Worm (Caenorhabditis elegans) whole organism, L2 larva: ENCODE measurements around the gene H06A10.1.

Experiments used
- C34F6.9 ChIP-seq: fragments of 150-350 bp; optimal IDR thresholded peaks from 2 replicates; lab custom pipeline; 2014; ENCODE audit warnings: missing biosample characterization, missing genetic modification characterization
- F13H6.1 ChIP-seq: sonication (generic microtip); optimal IDR thresholded peaks from 2 replicates; lab custom pipeline; 2016; ENCODE audit warnings: missing genetic modification characterization, missing compliant biosample characterization
- R02D3.7 ChIP-seq: fragments of 150-350 bp; optimal IDR thresholded peaks from 2 replicates; lab custom pipeline; 2014; ENCODE audit warnings: missing biosample characterization, missing genetic modification characterization
- Y55F3AM.14 ChIP-seq: fragments of 200-800 bp; sonication (Bioruptor generic); optimal IDR thresholded peaks from 2 replicates; lab custom pipeline; 2018; ENCODE audit warnings: mild to moderate bottlenecking, missing genetic modification characterization, missing compliant biosample characterization
- ZK546.5 ChIP-seq: sonication (generic microtip); optimal IDR thresholded peaks from 2 replicates; lab custom pipeline; 2017; ENCODE audit warnings: missing biosample characterization, missing genetic modification characterization
- alr-1 ChIP-seq: fragments of 150-350 bp; optimal IDR thresholded peaks from 2 replicates; lab custom pipeline; 2014; ENCODE audit warnings: missing biosample characterization, missing genetic modification characterization
- aly-2 ChIP-seq: fragments of 150-350 bp; optimal IDR thresholded peaks from 2 replicates; lab custom pipeline; 2014; ENCODE audit warnings: missing biosample characterization, missing genetic modification characterization
- ama-1 ChIP-seq: fragments of 150-350 bp; optimal IDR thresholded peaks from 2 replicates; lab custom pipeline; 2018; ENCODE audit warnings: inconsistent platforms
- blmp-1 ChIP-seq: sonication (generic microtip); optimal IDR thresholded peaks from 2 replicates; lab custom pipeline; 2017; ENCODE audit warnings: missing genetic modification characterization, mild to moderate bottlenecking, missing compliant biosample characterization, antibody characterized with exemption, moderate library complexity; ENCODE audit not compliant: insufficient read depth
- ceh-16 ChIP-seq: fragments of 150-350 bp; optimal IDR thresholded peaks from 2 replicates; lab custom pipeline; 2014; ENCODE audit warnings: missing biosample characterization, missing genetic modification characterization
- ceh-82 ChIP-seq: fragments of 150-350 bp; optimal IDR thresholded peaks from 2 replicates; lab custom pipeline; 2014; ENCODE audit warnings: missing biosample characterization, missing genetic modification characterization
- crh-2 ChIP-seq: sonication (generic microtip); optimal IDR thresholded peaks from 2 replicates; lab custom pipeline; 2017; ENCODE audit warnings: missing biosample characterization, missing genetic modification characterization
- dmd-4 ChIP-seq: sonication (generic microtip); optimal IDR thresholded peaks from 2 replicates; lab custom pipeline; 2017; ENCODE audit warnings: missing biosample characterization, missing genetic modification characterization
- egl-27 ChIP-seq: sonication (generic microtip); optimal IDR thresholded peaks from 3 replicates; lab custom pipeline; 2017; ENCODE audit warnings: missing biosample characterization, missing genetic modification reagents, missing genetic modification characterization
- elt-1 ChIP-seq: fragments of 150-350 bp; optimal IDR thresholded peaks from 2 replicates; lab custom pipeline; 2014; ENCODE audit warnings: missing biosample characterization, missing genetic modification characterization
- elt-3 ChIP-seq: sonication (generic microtip); optimal IDR thresholded peaks from 2 replicates; lab custom pipeline; 2017; ENCODE audit warnings: missing biosample characterization, missing genetic modification characterization
- fos-1 ChIP-seq: fragments of 150-350 bp; optimal IDR thresholded peaks from 2 replicates; lab custom pipeline; 2014; ENCODE audit warnings: missing biosample characterization, missing genetic modification characterization
- gmeb-1 ChIP-seq: fragments of 150-350 bp; optimal IDR thresholded peaks from 2 replicates; lab custom pipeline; 2014; ENCODE audit warnings: missing biosample characterization, missing genetic modification characterization
- lin-11 ChIP-seq: fragments of 150-350 bp; sonication (generic microtip); optimal IDR thresholded peaks from 2 replicates; lab custom pipeline; 2014; ENCODE audit warnings: missing biosample characterization, missing genetic modification characterization, inconsistent platforms, mixed read lengths
- lin-13 ChIP-seq: fragments of 150-350 bp; optimal IDR thresholded peaks from 2 replicates; lab custom pipeline; 2014; ENCODE audit warnings: missing biosample characterization, missing genetic modification reagents, missing genetic modification characterization
- lin-39 ChIP-seq: fragments of 150-350 bp; optimal IDR thresholded peaks from 2 replicates; lab custom pipeline; 2014; ENCODE audit warnings: missing biosample characterization, missing genetic modification reagents, missing genetic modification characterization
- lsy-2 ChIP-seq, 2 experiments: fragments of 150-350 bp in 1 of 2; sonication (generic microtip) in 1 of 2; optimal IDR thresholded peaks; 2 replicates each; lab custom pipeline; 2014 to 2017; ENCODE audit warnings: missing biosample characterization in 2 of 2, missing genetic modification characterization in 2 of 2
- mab-5 ChIP-seq: fragments of 150-350 bp; optimal IDR thresholded peaks from 2 replicates; lab custom pipeline; 2014; ENCODE audit warnings: missing biosample characterization, missing genetic modification characterization
- mbf-1 ChIP-seq: sonication (generic microtip); optimal IDR thresholded peaks from 2 replicates; lab custom pipeline; 2017; ENCODE audit warnings: missing biosample characterization, missing genetic modification characterization
- mdl-1 ChIP-seq, 2 experiments: fragments of 150-350 bp in 1 of 2; sonication (generic microtip) in 1 of 2; optimal IDR thresholded peaks; 2 replicates each; lab custom pipeline; 2017; ENCODE audit warnings: missing biosample characterization in 2 of 2, missing genetic modification characterization in 2 of 2
- nhr-10 ChIP-seq: sonication (generic microtip); optimal IDR thresholded peaks from 2 replicates; lab custom pipeline; 2017; ENCODE audit warnings: missing biosample characterization, missing genetic modification characterization
- nhr-11 ChIP-seq: fragments of 150-350 bp; optimal IDR thresholded peaks from 2 replicates; lab custom pipeline; 2014; ENCODE audit warnings: missing biosample characterization, missing genetic modification characterization
- nhr-12 ChIP-seq: fragments of 150-350 bp; optimal IDR thresholded peaks from 2 replicates; lab custom pipeline; 2014; ENCODE audit warnings: missing biosample characterization, missing genetic modification characterization
- nhr-129 ChIP-seq: fragments of 150-350 bp; optimal IDR thresholded peaks from 2 replicates; lab custom pipeline; 2014; ENCODE audit warnings: missing biosample characterization, missing genetic modification characterization
- nhr-21 ChIP-seq: fragments of 150-350 bp; optimal IDR thresholded peaks from 2 replicates; lab custom pipeline; 2014; ENCODE audit warnings: missing biosample characterization, missing genetic modification characterization
- nhr-23 ChIP-seq: fragments of 150-350 bp; optimal IDR thresholded peaks from 2 replicates; lab custom pipeline; 2014; ENCODE audit warnings: missing biosample characterization, missing genetic modification reagents, missing genetic modification characterization
- nhr-237 ChIP-seq: fragments of 150-350 bp; optimal IDR thresholded peaks from 2 replicates; lab custom pipeline; 2014; ENCODE audit warnings: missing biosample characterization, missing genetic modification characterization
- nhr-25 ChIP-seq: fragments of 150-350 bp; sonication (generic microtip); optimal IDR thresholded peaks from 3 replicates; lab custom pipeline; 2014; ENCODE audit warnings: missing biosample characterization, missing genetic modification characterization
- nhr-6 ChIP-seq: fragments of 150-350 bp; optimal IDR thresholded peaks from 2 replicates; lab custom pipeline; 2014; ENCODE audit warnings: missing biosample characterization, missing genetic modification characterization
- nhr-77 ChIP-seq: fragments of 150-350 bp; optimal IDR thresholded peaks from 2 replicates; lab custom pipeline; 2014; ENCODE audit warnings: missing biosample characterization, missing genetic modification characterization
- peb-1 ChIP-seq: fragments of 150-350 bp; optimal IDR thresholded peaks from 2 replicates; lab custom pipeline; 2014; ENCODE audit warnings: missing biosample characterization, missing genetic modification characterization
- sem-4 ChIP-seq: fragments of 150-350 bp; optimal IDR thresholded peaks from 2 replicates; lab custom pipeline; 2014; ENCODE audit warnings: missing biosample characterization, missing genetic modification reagents, missing genetic modification characterization
- skn-1 ChIP-seq: sonication (generic microtip); optimal IDR thresholded peaks from 2 replicates; lab custom pipeline; 2017; ENCODE audit warnings: missing biosample characterization, missing genetic modification characterization
- sma-3 ChIP-seq: sonication (generic microtip); optimal IDR thresholded peaks from 2 replicates; lab custom pipeline; 2016; ENCODE audit warnings: missing genetic modification reagents, missing genetic modification characterization, missing compliant biosample characterization
- sma-9 ChIP-seq, 2 experiments: fragments of 150-350 bp in 1 of 2; sonication (generic microtip) in 1 of 2; optimal IDR thresholded peaks; 2 replicates each; lab custom pipeline; 2014 to 2016; ENCODE audit warnings: missing genetic modification characterization in 2 of 2, mild to moderate bottlenecking in 1 of 2, missing biosample characterization in 1 of 2, missing compliant biosample characterization in 1 of 2, missing genetic modification reagents in 1 of 2, moderate library complexity in 1 of 2
- snpc-4 ChIP-seq: fragments of 150-350 bp; optimal IDR thresholded peaks from 2 replicates; lab custom pipeline; 2014; ENCODE audit warnings: missing biosample characterization, missing genetic modification characterization
- unc-39 ChIP-seq: fragments of 150-350 bp; optimal IDR thresholded peaks from 2 replicates; lab custom pipeline; 2014; ENCODE audit warnings: missing biosample characterization, missing genetic modification characterization
- unc-55 ChIP-seq: fragments of 150-350 bp; sonication (generic microtip); optimal IDR thresholded peaks from 3 replicates; lab custom pipeline; 2014; ENCODE audit warnings: missing biosample characterization, missing genetic modification reagents, missing genetic modification characterization
- unc-62 ChIP-seq: fragments of 150-350 bp; optimal IDR thresholded peaks from 2 replicates; lab custom pipeline; 2014; ENCODE audit warnings: missing biosample characterization, missing genetic modification reagents, missing genetic modification characterization
- zag-1 ChIP-seq: fragments of 150-350 bp; optimal IDR thresholded peaks from 2 replicates; lab custom pipeline; 2014; ENCODE audit warnings: missing biosample characterization, missing genetic modification characterization
- ztf-1 ChIP-seq: fragments of 200-800 bp; sonication (Bioruptor generic); conservative IDR thresholded peaks from 2 replicates; pipeline ENCODE4 v1.3.6; 2022; ENCODE audit warnings: missing genetic modification characterization, missing compliant biosample characterization
- ztf-11 ChIP-seq: sonication (generic microtip); optimal IDR thresholded peaks from 2 replicates; lab custom pipeline; 2017; ENCODE audit warnings: missing biosample characterization, missing genetic modification characterization
- ztf-4 ChIP-seq: fragments of 150-350 bp; optimal IDR thresholded peaks from 2 replicates; lab custom pipeline; 2014; ENCODE audit warnings: missing biosample characterization, missing genetic modification characterization

Gene H06A10.1

DNA sequence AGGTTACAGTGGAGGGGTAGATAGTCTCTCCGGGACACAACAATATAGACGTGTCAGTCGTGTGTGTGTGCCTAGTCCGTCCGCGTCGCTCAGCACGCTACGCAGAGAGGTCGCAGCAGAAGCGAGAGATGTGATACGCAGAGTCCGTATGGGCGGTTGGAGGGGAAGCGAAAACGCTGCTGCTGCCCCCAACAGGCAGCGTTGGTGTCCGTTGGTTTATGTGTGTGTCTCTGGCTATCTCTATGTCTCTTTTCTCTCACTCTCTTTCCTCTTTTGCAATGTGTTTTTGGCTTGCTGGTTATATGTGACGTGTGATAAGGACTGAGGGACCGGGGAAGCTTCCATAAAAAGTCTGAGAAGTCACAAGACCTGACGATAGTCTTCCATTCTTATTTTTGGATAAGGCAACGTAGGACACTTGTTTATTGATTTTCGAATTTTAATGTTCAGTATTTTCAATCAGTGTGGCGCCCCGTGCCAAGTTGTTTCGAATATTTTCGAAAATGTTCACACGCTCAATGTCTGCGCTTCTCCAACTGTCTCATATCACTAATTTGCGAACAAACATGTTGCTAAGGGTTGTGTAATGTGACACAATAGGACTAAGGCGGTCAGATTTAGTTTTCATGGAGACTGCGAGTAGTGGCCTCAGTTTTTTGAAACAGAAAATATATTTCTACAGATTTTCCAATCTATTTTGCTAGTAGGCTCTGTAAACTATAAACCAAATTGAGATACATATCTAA, 20.2 kb downstream of the H06A10.1 start, which contains the start of gene pab-2 (continued):
- no peak for TF ChIP-seq aly-2 (tag; lab: Kevin White, UChicago)
- no peak for TF ChIP-seq R02D3.7
- TF ChIP-seq alr-1, result no peak
- TF ChIP-seq peb-1 (tag; lab: Kevin White, UChicago), result no peak
- TF ChIP-seq C34F6.9 (tag; lab: Kevin White, UChicago), result peak; percentile 77
- no peak for TF ChIP-seq ztf-4 (tag; lab: Kevin White, UChicago)
- TF ChIP-seq snpc-4 (tag; lab: Kevin White, UChicago), result peak; percentile 61
- TF ChIP-seq ceh-82 (tag; lab: Kevin White, UChicago), result peak; percentile 36
- TF ChIP-seq nhr-25 (tag; lab: Kevin White, UChicago), result peak; percentile 55

DNA sequence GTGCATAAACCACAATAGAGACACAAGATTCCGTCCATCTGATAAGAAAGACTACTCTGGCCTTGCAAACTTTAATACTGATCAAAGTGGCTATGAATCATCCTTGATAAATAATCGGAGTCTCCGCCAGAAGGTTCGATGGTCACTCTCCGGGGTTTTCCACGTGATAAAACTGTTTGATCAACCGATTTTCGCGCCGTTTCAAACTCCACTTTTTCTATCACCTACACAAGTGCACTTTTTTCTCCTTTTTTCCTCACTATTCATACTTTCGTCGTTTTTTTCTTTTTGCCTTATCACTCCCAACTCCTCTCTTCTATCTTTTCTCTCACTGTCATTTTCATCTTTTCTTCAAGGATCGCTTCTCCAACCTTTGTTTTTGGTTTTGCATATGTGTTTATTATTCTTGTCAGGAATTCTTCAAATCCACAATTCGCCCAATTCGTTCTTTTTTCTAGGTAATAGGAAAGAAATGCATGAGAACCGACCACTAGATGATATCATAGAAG, 21.4 kb downstream of the H06A10.1 start, which contains the start of gene F18H3.4:
Gene F18H3.4 (plus strand): TSS at position 459 of the 509 bp plus-strand sequence.
- TF ChIP-seq crh-2 (tag; lab: Kevin White, UChicago) (peak; percentile 77), unc-62 (GFP tag; lab: Kevin White, UChicago) (no peak), sma-9 (GFP tag; optimal IDR thresholded peaks at IDR 0.05; lab: Kevin White, UChicago) (peak; percentile 96), sma-9 (tag; optimal IDR thresholded peaks at IDR 0.05; lab: Kevin White, UChicago) (no peak), blmp-1 (tag; lab: Kevin White, UChicago) (no peak), R02D3.7 (no peak), zag-1 (no peak), nhr-11 (tag; lab: Kevin White, UChicago) (no peak), ZK546.5 (tag; lab: Kevin White, UChicago) (no peak), ztf-4 (tag; lab: Kevin White, UChicago) (no peak), sem-4 (tag; lab: Kevin White, UChicago) (peak; percentile 16), lin-39 (no peak), alr-1 (no peak), skn-1 (no peak), egl-27 (no peak), C34F6.9 (tag; lab: Kevin White, UChicago) (no peak), mab-5 (tag; lab: Kevin White, UChicago) (no peak), ama-1 (lab: Kevin White, UChicago) (no peak), snpc-4 (tag; lab: Kevin White, UChicago) (no peak), elt-3 (tag; lab: Kevin White, UChicago) (no peak), elt-1 (no peak), nhr-6 (tag; lab: Kevin White, UChicago) (no peak), mbf-1 (tag; lab: Kevin White, UChicago) (no peak), ceh-16 (tag; lab: Kevin White, UChicago) (no peak), nhr-23 (tag; lab: Kevin White, UChicago) (no peak), dmd-4 (tag; lab: Kevin White, UChicago) (no peak), peb-1 (tag; lab: Kevin White, UChicago) (no peak), lin-13 (GFP tag; lab: Kevin White, UChicago) (no peak), unc-55 (no peak), sma-3 (peak; percentile 91), aly-2 (tag; lab: Kevin White, UChicago) (no peak), mdl-1 (tag; optimal IDR thresholded peaks at IDR 0.05; lab: Kevin White, UChicago) (peak; percentile 30 to 79), F13H6.1 (tag; lab: Kevin White, UChicago) (peak; percentile 93), ztf-11 (no peak), unc-39 (tag; lab: Kevin White, UChicago) (no peak), lsy-2 (tag; optimal IDR thresholded peaks at IDR 0.05; lab: Kevin White, UChicago) (peak in 1 of 2 experiments; percentile 24), ceh-82 (tag; lab: Kevin White, UChicago) (no peak), nhr-21 (tag; lab: Kevin White, UChicago) (peak; percentile 64), nhr-10 (tag; lab: Kevin White, UChicago) (no peak), nhr-25 (tag; lab: Kevin White, UChicago) (peak; percentile 5), fos-1 (tag; lab: Kevin White, UChicago) (peak; percentile 98), nhr-237 (tag; lab: Kevin White, UChicago) (no peak), gmeb-1 (peak; percentile 70), nhr-129 (tag; lab: Kevin White, UChicago) (peak; percentile 58), Y55F3AM.14 (GFP tag; lab: Kevin White, UChicago) (no peak), lin-11 (no peak), nhr-12 (no peak), ztf-1 (no peak), nhr-77 (tag; lab: Kevin White, UChicago) (no peak)
